Worm (Caenorhabditis elegans): ENCODE results near the gene tpan-1.

ce11 chrV:20773647-20774046 lies 15.7 kb upstream of the tpan-1 start, which contains the start of gene F38A6.5:
- TF ChIP-seq nhr-12 (tag; optimal IDR thresholded peaks at IDR 0.05): no peak
- no peak for TF ChIP-seq ZK546.5 (tag; optimal IDR thresholded peaks at IDR 0.05)
- no peak for TF ChIP-seq lin-13 (GFP tag; optimal IDR thresholded peaks at IDR 0.05)
- TF ChIP-seq zag-1 (tag; optimal IDR thresholded peaks at IDR 0.05): no peak

Data from whole organism, L2 larva.